Fruit fly (Drosophila melanogaster) whole organism, larva: ENCODE measurements around the gene Cdc16.

Source experiments
- noc ChIP-seq: fragments of 200-800 bp; sonication (Bioruptor generic); optimal IDR thresholded peaks from 3 replicates; lab custom pipeline; 2019; ENCODE audit warnings: missing biosample characterization, mild to moderate bottlenecking, missing genetic modification characterization, moderate library complexity

Gene Cdc16

DNA sequence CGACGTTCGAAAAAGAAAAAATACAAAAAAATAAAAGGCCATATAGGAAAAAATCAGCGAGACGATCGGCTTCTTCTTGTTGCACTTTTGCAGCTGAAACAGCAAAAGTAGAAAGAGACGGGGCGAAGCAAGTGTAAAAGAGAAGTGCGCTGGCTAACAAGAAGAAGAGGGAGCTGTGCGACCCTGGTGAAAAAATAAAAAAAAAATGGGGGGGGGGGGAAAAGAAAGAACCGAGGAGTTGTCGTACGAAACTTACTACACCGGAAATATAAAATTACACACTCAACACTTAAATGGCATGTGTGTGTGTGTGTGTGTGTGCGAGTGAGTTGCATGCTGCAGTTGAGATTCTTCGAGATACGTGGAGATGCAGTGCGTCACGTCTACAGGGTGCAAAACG, 37.9 kb downstream of the Cdc16 start:
- TF ChIP-seq noc (tag; lab: Kevin White, UChicago) = no peak

DNA sequence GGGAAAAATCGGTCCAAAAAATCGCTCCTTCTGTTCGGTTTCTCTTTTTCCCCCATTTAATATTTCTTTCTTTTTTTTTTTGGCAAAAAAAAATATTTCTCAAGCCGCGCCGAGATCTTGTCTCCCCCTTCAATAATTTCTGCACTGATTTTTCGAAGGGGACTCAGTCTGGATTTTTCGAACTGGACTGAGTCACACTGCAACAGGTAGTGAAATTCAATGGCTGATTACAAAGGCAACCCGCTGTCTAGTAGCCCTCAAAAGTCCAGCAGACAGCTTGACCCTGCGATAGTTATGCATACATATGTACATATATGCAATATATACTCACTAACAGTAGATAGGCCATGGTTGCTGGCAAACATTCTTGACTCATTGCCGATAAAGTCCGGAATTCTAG, 39.2 kb downstream of the Cdc16 start:
- no peak for TF ChIP-seq noc (tag; lab: Kevin White, UChicago)

dm6 chr3R:23323639-23324350, 42.8 kb downstream of the Cdc16 start:
- TF ChIP-seq noc (tag; lab: Kevin White, UChicago) = no peak

dm6 chr3R:23325710-23326109, 44.7 kb downstream of the Cdc16 start:
- TF ChIP-seq noc (tag; lab: Kevin White, UChicago) = no peak

dm6 chr3R:23326292-23326691, 45.3 kb downstream of the Cdc16 start:
- TF ChIP-seq noc (tag; lab: Kevin White, UChicago) = peak; percentile 29

- no peak for TF ChIP-seq noc (tag; lab: Kevin White, UChicago)
These were observed 46.7 kb downstream of the Cdc16 start for dm6 chr3R:23327707-23328106.

- TF ChIP-seq noc (tag; lab: Kevin White, UChicago) = no peak
These were observed 50.3 kb downstream of the Cdc16 start for dm6 chr3R:23331280-23331679.

- TF ChIP-seq noc (tag; lab: Kevin White, UChicago) = peak; percentile 68
These were observed 50.9 kb downstream of the Cdc16 start for dm6 chr3R:23331865-23332367.

DNA sequence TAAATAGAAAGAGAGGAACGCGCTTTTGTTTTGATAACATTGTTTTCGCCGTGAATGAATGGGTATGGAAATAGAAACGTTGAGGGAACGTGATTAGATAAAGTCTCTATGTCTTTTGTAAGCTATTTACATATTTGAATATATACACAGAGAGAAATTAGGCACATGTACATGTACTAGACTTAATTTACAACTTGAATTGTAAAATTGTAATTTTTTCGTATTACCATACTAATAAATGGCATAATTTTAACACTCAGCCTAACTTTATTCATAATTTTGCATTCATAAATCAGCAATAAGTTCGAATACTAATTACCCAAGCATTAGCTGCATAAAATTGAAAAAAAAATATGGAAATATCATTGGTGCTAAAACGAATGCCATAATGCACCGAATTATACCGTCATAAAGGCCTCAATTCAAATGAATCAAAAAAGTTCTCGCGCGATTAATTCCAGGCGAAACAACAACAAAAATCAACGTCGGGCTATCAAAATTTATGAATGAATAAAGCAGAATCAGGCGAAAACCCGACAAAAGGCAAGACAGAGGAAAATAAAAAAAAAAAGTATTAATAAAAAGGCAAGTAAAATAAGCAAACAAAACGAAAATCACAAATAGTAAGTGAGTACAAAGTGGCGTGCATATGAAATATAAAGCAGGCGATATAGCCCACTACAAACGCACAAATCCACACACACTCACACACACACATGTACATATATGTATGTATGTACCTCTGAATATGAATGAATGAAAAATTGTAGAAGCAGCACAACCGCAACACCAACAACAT, 51.7 kb downstream of the Cdc16 start:
- peak; percentile 59 for TF ChIP-seq noc (tag; lab: Kevin White, UChicago)

DNA sequence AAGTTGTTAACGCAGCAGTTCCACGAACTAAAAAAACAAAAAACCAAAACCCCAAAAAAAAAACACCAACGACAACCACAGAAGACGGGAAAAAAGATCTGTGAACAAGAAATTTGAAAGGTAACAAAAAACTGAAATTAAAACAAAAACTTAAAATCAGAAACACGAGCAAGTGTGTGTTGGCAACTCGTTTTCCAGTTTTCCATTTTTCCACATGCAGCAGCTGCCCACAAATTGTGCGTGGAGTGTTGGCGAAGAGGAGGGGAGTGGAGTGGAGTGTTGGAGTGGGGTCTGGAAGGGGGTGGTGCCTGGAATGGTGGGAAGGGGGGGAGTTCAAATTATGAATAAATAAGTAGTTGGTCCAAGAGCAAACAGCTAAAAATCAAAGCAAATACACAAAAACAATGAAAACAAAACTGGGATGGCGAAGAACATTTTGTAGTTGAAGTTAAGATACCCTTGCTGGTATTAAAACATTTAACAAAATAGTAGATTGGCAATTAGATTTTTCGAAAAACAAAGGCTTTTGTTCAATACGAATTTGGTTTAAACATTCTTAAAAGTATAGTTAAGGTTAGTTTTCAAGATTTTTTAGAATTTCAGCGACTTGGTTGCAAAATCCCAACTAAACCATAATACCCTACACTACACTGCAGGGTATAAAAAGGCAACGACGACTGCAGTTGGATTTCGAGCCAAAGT, 52.5 kb downstream of the Cdc16 start:
- TF ChIP-seq noc (tag; lab: Kevin White, UChicago) = no peak
